Worm (Caenorhabditis elegans) whole organism, young adult: ENCODE data around the gene ani-3.

ENCODE experiments used
- B0261.1 ChIP-seq: sonication (generic microtip); optimal IDR thresholded peaks from 2 replicates; lab custom pipeline; 2016; ENCODE audit warnings: mild to moderate bottlenecking, missing genetic modification characterization, moderate library complexity, missing compliant biosample characterization
- B0336.3 ChIP-seq: fragments of 200-800 bp; sonication (Bioruptor generic); IDR thresholded peaks from 2 replicates; pipeline ENCODE4 v1.3.6; 2022; ENCODE audit warnings: missing genetic modification characterization, missing compliant biosample characterization
- C06A6.2 ChIP-seq: fragments of 200-800 bp; sonication (Bioruptor generic); conservative IDR thresholded peaks from 2 replicates; pipeline ENCODE4 v1.3.6; 2022; ENCODE audit warnings: missing genetic modification characterization, missing compliant biosample characterization
- F33H1.4 ChIP-seq: fragments of 200-800 bp; sonication (Bioruptor generic); IDR thresholded peaks from 2 replicates; pipeline ENCODE4 v1.3.6; 2022; ENCODE audit warnings: missing genetic modification reagents, missing genetic modification characterization, missing compliant biosample characterization
- F37B4.10 ChIP-seq: fragments of 200-800 bp; sonication (Bioruptor generic); IDR thresholded peaks from 2 replicates; pipeline ENCODE4 v1.3.6; 2022; ENCODE audit warnings: missing genetic modification characterization, missing compliant biosample characterization
- F49E8.2 ChIP-seq: sonication (generic microtip); optimal IDR thresholded peaks from 3 replicates; lab custom pipeline; 2017; ENCODE audit warnings: missing genetic modification characterization, mild to moderate bottlenecking, missing compliant biosample characterization, antibody characterized with exemption, moderate library complexity; ENCODE audit not compliant: insufficient read depth
- F57A8.1 ChIP-seq: fragments of 200-800 bp; sonication (Bioruptor generic); optimal IDR thresholded peaks from 2 replicates; lab custom pipeline; 2018; ENCODE audit warnings: mild to moderate bottlenecking, missing genetic modification characterization, moderate library complexity, missing compliant biosample characterization
- F57C9.4 ChIP-seq: sonication (generic microtip); optimal IDR thresholded peaks from 2 replicates; lab custom pipeline; 2017; ENCODE audit warnings: mild to moderate bottlenecking, missing genetic modification characterization, missing compliant biosample characterization
- T26A5.8 ChIP-seq: sonication (generic microtip); optimal IDR thresholded peaks from 2 replicates; lab custom pipeline; 2016; ENCODE audit warnings: missing genetic modification characterization, missing compliant biosample characterization
- Y95B8A.8 ChIP-seq: fragments of 200-800 bp; sonication (Bioruptor generic); IDR thresholded peaks from 2 replicates; pipeline ENCODE4 v1.3.6; 2022; ENCODE audit warnings: missing genetic modification reagents, missing genetic modification characterization, missing compliant biosample characterization
- aptf-2 ChIP-seq: fragments of 200-800 bp; sonication (Bioruptor generic); conservative IDR thresholded peaks from 2 replicates; pipeline ENCODE4 v1.3.6; 2022; ENCODE audit warnings: missing genetic modification reagents, missing genetic modification characterization, missing compliant biosample characterization
- athp-1 ChIP-seq: sonication (generic microtip); optimal IDR thresholded peaks from 2 replicates; lab custom pipeline; 2017; ENCODE audit warnings: mild to moderate bottlenecking, missing genetic modification characterization, missing compliant biosample characterization
- bed-1 ChIP-seq: fragments of 200-800 bp; sonication (Bioruptor generic); IDR thresholded peaks from 2 replicates; pipeline ENCODE4 v1.3.6; 2022; ENCODE audit warnings: missing genetic modification reagents, missing genetic modification characterization, missing compliant biosample characterization
- ccch-3 ChIP-seq: fragments of 200-800 bp; sonication (Bioruptor generic); optimal IDR thresholded peaks from 2 replicates; lab custom pipeline; 2018; ENCODE audit warnings: mild to moderate bottlenecking, missing genetic modification characterization, missing compliant biosample characterization
- ceh-58 ChIP-seq: fragments of 200-800 bp; sonication (Bioruptor generic); IDR thresholded peaks from 2 replicates; pipeline ENCODE4 v1.3.6; 2022; ENCODE audit warnings: missing genetic modification characterization, missing compliant biosample characterization
- dpff-1 ChIP-seq: sonication (generic microtip); optimal IDR thresholded peaks from 2 replicates; lab custom pipeline; 2017; ENCODE audit warnings: mild to moderate bottlenecking, missing genetic modification characterization, missing compliant biosample characterization
- fkh-3 ChIP-seq: sonication (generic microtip); optimal IDR thresholded peaks from 2 replicates; lab custom pipeline; 2016; ENCODE audit warnings: mild to moderate bottlenecking, missing genetic modification characterization, missing compliant biosample characterization
- gei-17 ChIP-seq: fragments of 200-800 bp; sonication (Bioruptor generic); optimal IDR thresholded peaks from 2 replicates; lab custom pipeline; 2018; ENCODE audit warnings: mild to moderate bottlenecking, missing genetic modification characterization, missing compliant biosample characterization
- hlh-26 ChIP-seq: fragments of 200-800 bp; sonication (Bioruptor generic); conservative IDR thresholded peaks from 2 replicates; pipeline ENCODE4 v1.3.6; 2022; ENCODE audit warnings: missing genetic modification reagents, missing genetic modification characterization, missing compliant biosample characterization
- hmg-20 ChIP-seq: fragments of 200-800 bp; sonication (Bioruptor generic); IDR thresholded peaks from 2 replicates; pipeline ENCODE4 v1.3.6; 2022; ENCODE audit warnings: missing genetic modification reagents, missing genetic modification characterization, missing compliant biosample characterization
- hsf-1 ChIP-seq: fragments of 200-800 bp; sonication (Bioruptor generic); IDR thresholded peaks from 2 replicates; pipeline ENCODE4 v1.3.6; 2022; ENCODE audit warnings: missing genetic modification reagents, missing genetic modification characterization, missing compliant biosample characterization
- lag-1 ChIP-seq: fragments of 200-800 bp; sonication (Bioruptor generic); IDR thresholded peaks from 2 replicates; pipeline ENCODE4 v1.3.6; 2022; ENCODE audit warnings: missing genetic modification reagents, missing genetic modification characterization, missing compliant biosample characterization
- let-607 ChIP-seq, 2 experiments: fragments of 200-800 bp in 1 of 2; sonication (Bioruptor generic) in 1 of 2; sonication (generic microtip) in 1 of 2; optimal IDR thresholded peaks; 2 replicates each; lab custom pipeline; 2016 to 2018; ENCODE audit warnings: mild to moderate bottlenecking in 2 of 2, missing compliant biosample characterization in 2 of 2, missing genetic modification characterization in 2 of 2, moderate library complexity in 2 of 2, missing genotype in 1 of 2
- lin-35 ChIP-seq, 3 experiments: fragments of 150-350 bp in 2 of 3; sonication (generic microtip) in 1 of 3; optimal IDR thresholded peaks; 2 replicates each; lab custom pipeline; 2014 to 2018; ENCODE audit warnings: missing biosample characterization in 3 of 3, missing genetic modification characterization in 3 of 3, missing genetic modification reagents in 3 of 3
- lsy-27 ChIP-seq: sonication (generic microtip); optimal IDR thresholded peaks from 2 replicates; lab custom pipeline; 2017; ENCODE audit warnings: missing genetic modification characterization, mild to moderate bottlenecking, missing compliant biosample characterization, antibody characterized with exemption, missing genotype, borderline replicate concordance; ENCODE audit not compliant: insufficient read depth
- madf-6 ChIP-seq: fragments of 200-800 bp; sonication (Bioruptor generic); IDR thresholded peaks from 2 replicates; pipeline ENCODE4 v1.3.6; 2022; ENCODE audit warnings: missing genetic modification reagents, missing genetic modification characterization, missing compliant biosample characterization
- mcd-1 ChIP-seq: fragments of 200-800 bp; sonication (Bioruptor generic); IDR thresholded peaks from 2 replicates; pipeline ENCODE4 v1.3.6; 2022; ENCODE audit warnings: missing genetic modification reagents, missing genetic modification characterization, missing compliant biosample characterization
- mel-28 ChIP-seq: sonication (generic microtip); optimal IDR thresholded peaks from 2 replicates; lab custom pipeline; 2016; ENCODE audit warnings: borderline replicate concordance, mild to moderate bottlenecking, missing genetic modification characterization, missing compliant biosample characterization
- mes-4 ChIP-seq: sonication (generic microtip); optimal IDR thresholded peaks from 2 replicates; lab custom pipeline; 2016; ENCODE audit warnings: missing genotype, missing genetic modification characterization, missing compliant biosample characterization
- mxl-1 ChIP-seq: sonication (generic microtip); optimal IDR thresholded peaks from 2 replicates; lab custom pipeline; 2016; ENCODE audit warnings: missing genetic modification characterization, missing compliant biosample characterization
- nhr-120 ChIP-seq: fragments of 200-800 bp; sonication (Bioruptor generic); IDR thresholded peaks from 2 replicates; pipeline ENCODE4 v1.3.6; 2022; ENCODE audit warnings: missing genetic modification characterization, missing compliant biosample characterization
- nhr-80 ChIP-seq: sonication (generic microtip); optimal IDR thresholded peaks from 2 replicates; lab custom pipeline; 2016; ENCODE audit warnings: missing genetic modification characterization, missing compliant biosample characterization
- nhr-90 ChIP-seq: sonication (generic microtip); optimal IDR thresholded peaks from 2 replicates; lab custom pipeline; 2016; ENCODE audit warnings: missing genotype, mild to moderate bottlenecking, missing genetic modification characterization, missing compliant biosample characterization
- pbrm-1 ChIP-seq: fragments of 200-800 bp; sonication (Bioruptor generic); IDR thresholded peaks from 2 replicates; pipeline ENCODE4 v1.3.6; 2022; ENCODE audit warnings: missing genetic modification reagents, missing genetic modification characterization, missing compliant biosample characterization
- rcor-1 ChIP-seq: fragments of 200-800 bp; sonication (Bioruptor generic); IDR thresholded peaks from 2 replicates; pipeline ENCODE4 v1.3.6; 2022; ENCODE audit warnings: missing genetic modification reagents, missing genetic modification characterization, missing compliant biosample characterization
- rec-8 ChIP-seq, 2 experiments: sonication (generic microtip); optimal IDR thresholded peaks; 2 replicates each; lab custom pipeline; 2016; ENCODE audit warnings: mild to moderate bottlenecking in 2 of 2, missing genetic modification characterization in 2 of 2, missing genetic modification reagents in 2 of 2, missing genotype in 2 of 2, missing biosample characterization in 1 of 2, missing compliant biosample characterization in 1 of 2, moderate library complexity in 1 of 2
- repo-1 ChIP-seq: sonication (generic microtip); optimal IDR thresholded peaks from 2 replicates; lab custom pipeline; 2017; ENCODE audit warnings: mild to moderate bottlenecking, missing genetic modification characterization, missing compliant biosample characterization
- sdz-38 ChIP-seq: sonication (generic microtip); optimal IDR thresholded peaks from 2 replicates; lab custom pipeline; 2016; ENCODE audit warnings: missing genotype, missing genetic modification characterization, missing compliant biosample characterization
- snpc-3.4 ChIP-seq: sonication (generic microtip); optimal IDR thresholded peaks from 2 replicates; lab custom pipeline; 2017; ENCODE audit warnings: missing genetic modification characterization, mild to moderate bottlenecking, missing compliant biosample characterization, antibody characterized with exemption, moderate library complexity, missing genotype, missing genetic modification reagents
- unc-62 ChIP-seq: fragments of 150-350 bp; optimal IDR thresholded peaks from 2 replicates; lab custom pipeline; 2014; ENCODE audit warnings: missing biosample characterization, missing genetic modification reagents, missing genetic modification characterization
- zim-3 ChIP-seq: sonication (generic microtip); optimal IDR thresholded peaks from 2 replicates; lab custom pipeline; 2017; ENCODE audit warnings: mild to moderate bottlenecking, missing genetic modification characterization, moderate library complexity, missing compliant biosample characterization
- ztf-18 ChIP-seq: sonication (generic microtip); optimal IDR thresholded peaks from 2 replicates; lab custom pipeline; 2016; ENCODE audit warnings: missing genotype, mild to moderate bottlenecking, missing genetic modification characterization, missing compliant biosample characterization
- ztf-25 ChIP-seq: fragments of 200-800 bp; sonication (Bioruptor generic); IDR thresholded peaks from 2 replicates; pipeline ENCODE4 v1.3.6; 2022; ENCODE audit warnings: missing genetic modification reagents, missing genetic modification characterization, missing compliant biosample characterization
- ztf-6 ChIP-seq: fragments of 200-800 bp; sonication (Bioruptor generic); IDR thresholded peaks from 2 replicates; pipeline ENCODE4 v1.3.6; 2022; ENCODE audit warnings: missing genetic modification reagents, missing genetic modification characterization, missing compliant biosample characterization

Gene ani-3

ce11 chrV:19673298-19673903 is 24.1 kb upstream of the ani-3 start (continued):
- TF ChIP-seq F57A8.1 (GFP tag; lab: Kevin White, UChicago) (no peak), nhr-80 (tag; lab: Kevin White, UChicago) (no peak), hlh-26 (GFP tag; lab: Robert Waterston, UW) (no peak)

DNA sequence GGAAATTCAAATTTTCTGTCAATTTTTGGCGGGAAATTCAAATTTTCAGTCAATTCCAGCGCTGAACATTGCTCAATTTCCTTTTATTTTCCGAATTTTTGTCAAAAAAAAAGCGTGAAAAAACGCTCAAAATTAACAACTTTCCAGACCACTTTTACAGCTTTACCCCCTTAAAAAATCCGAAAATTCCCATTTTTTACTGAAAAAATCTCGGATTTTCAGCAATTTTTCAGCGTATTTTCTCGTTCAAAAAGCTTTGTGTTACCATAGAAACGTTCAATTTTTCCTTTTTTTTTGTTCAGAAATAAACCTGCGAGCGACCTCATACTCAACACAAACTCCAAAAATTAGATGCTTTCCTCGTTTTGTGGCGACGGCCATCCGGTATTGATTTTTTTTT is 23.0 kb upstream of the ani-3 start, which contains the start of gene mrp-7:
Gene mrp-7, plus strand, starts transcription at position 301 of the 400 bp plus-strand sequence.
- TF ChIP-seq pbrm-1 (GFP tag; lab: Robert Waterston, UW) (no peak), ztf-6 (GFP tag; lab: Robert Waterston, UW) (no peak), F57C9.4 (tag; lab: Kevin White, UChicago) (no peak), ztf-25 (GFP tag; lab: Robert Waterston, UW) (no peak), snpc-3.4 (tag; lab: Kevin White, UChicago) (no peak), rec-8 (tag; optimal IDR thresholded peaks at IDR 0.05; lab: Kevin White, UChicago) (no peak), bed-1 (GFP tag; lab: Robert Waterston, UW) (no peak), let-607 (tag; optimal IDR thresholded peaks at IDR 0.05; lab: Kevin White, UChicago) (no peak), fkh-3 (no peak), B0261.1 (tag; lab: Kevin White, UChicago) (no peak), ztf-18 (no peak), rcor-1 (GFP tag; lab: Robert Waterston, UW) (no peak), gei-17 (GFP tag; lab: Kevin White, UChicago) (no peak), F49E8.2 (tag; lab: Kevin White, UChicago) (no peak), ccch-3 (GFP tag; lab: Kevin White, UChicago) (no peak), repo-1 (tag; lab: Kevin White, UChicago) (no peak), T26A5.8 (no peak), unc-62 (GFP tag; lab: Kevin White, UChicago) (no peak), mel-28 (no peak)

ce11 chrV:19691271-19691886 is 6.2 kb upstream of the ani-3 start:
- TF ChIP-seq sdz-38 (tag; lab: Kevin White, UChicago) (no peak), lsy-27 (tag; lab: Kevin White, UChicago) (no peak), madf-6 (GFP tag; lab: Robert Waterston, UW) (no peak), hsf-1 (no peak), nhr-90 (tag; lab: Kevin White, UChicago) (no peak), nhr-120 (GFP tag; lab: Robert Waterston, UW) (no peak), aptf-2 (no peak), mcd-1 (GFP tag; lab: Robert Waterston, UW) (no peak)
- TF ChIP-seq, all 124 proteins: peak for 0

DNA sequence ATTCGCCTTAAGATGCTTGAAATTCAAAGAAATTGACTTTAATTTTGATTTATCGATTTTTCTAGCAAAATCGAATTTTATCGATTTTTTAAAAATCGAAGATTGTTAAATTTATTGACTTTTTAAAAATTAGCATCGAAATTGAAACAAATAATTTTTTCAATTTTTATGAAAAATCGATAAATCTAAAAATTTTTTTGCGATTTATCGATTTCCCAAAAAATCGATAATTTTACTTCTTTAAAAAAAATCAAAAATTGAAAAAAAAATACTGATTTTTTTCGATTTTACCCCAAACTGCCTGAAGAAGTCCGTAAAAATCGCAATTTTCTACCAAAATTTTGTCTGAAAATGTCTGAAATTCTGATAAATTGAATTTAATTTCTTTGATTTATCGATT is 5.6 kb upstream of the ani-3 start:
- TF ChIP-seq F33H1.4 (GFP tag; lab: Robert Waterston, UW) (no peak), dpff-1 (tag; lab: Kevin White, UChicago) (no peak), zim-3 (tag; lab: Kevin White, UChicago) (no peak), lin-35 (GFP tag; optimal IDR thresholded peaks at IDR 0.05; lab: Kevin White, UChicago) (no peak), bed-1 (GFP tag; lab: Robert Waterston, UW) (no peak), F37B4.10 (GFP tag; lab: Robert Waterston, UW) (no peak), rcor-1 (GFP tag; lab: Robert Waterston, UW) (no peak), B0336.3 (GFP tag; lab: Robert Waterston, UW) (no peak), hmg-20 (GFP tag; lab: Robert Waterston, UW) (no peak), mes-4 (no peak), mxl-1 (tag; lab: Kevin White, UChicago) (no peak), C06A6.2 (GFP tag; lab: Robert Waterston, UW) (no peak), lag-1 (GFP tag; lab: Robert Waterston, UW) (no peak), athp-1 (tag; lab: Kevin White, UChicago) (no peak), ceh-58 (GFP tag; lab: Robert Waterston, UW) (no peak), Y95B8A.8 (no peak)
